Fruit fly (Drosophila melanogaster): ENCODE data around the gene UGP.

DNA sequence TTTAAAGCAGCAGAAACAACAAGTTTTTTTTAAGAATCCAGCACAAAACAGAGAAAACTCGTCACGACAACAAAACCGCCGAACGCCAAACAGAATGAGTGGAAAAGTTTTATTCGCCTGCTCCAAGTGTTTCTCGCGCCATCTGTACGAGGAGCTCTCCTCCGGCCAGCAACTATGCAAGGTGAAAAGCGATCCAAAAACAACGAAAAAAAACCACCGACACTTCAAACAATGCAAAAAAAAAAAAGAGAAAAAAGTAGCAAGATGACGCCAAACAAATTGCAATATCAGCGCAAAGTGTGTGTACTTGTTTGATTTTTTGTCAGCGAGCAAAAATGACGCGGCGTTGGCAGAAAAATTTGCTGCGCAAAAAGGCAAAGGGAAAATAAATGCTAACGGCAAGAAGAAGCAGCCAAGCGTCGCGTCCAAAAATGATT, 8.7 kb upstream of the UGP start:
- TF ChIP-seq psq (optimal IDR thresholded peaks at IDR 0.05) (no peak), Myc (optimal IDR thresholded peaks at IDR 0.05) (no peak), Sin3A (optimal IDR thresholded peaks at IDR 0.05) (no peak)

Measured in Kc167 (cell line).